Worm (Caenorhabditis elegans) whole organism, L1 larva: ENCODE results near the gene C45G9.12.

Experiments
- C04F5.9 ChIP-seq: sonication (generic microtip); optimal IDR thresholded peaks from 2 replicates; lab custom pipeline; 2016; ENCODE audit warnings: missing genetic modification characterization, missing compliant biosample characterization
- C34B4.2 ChIP-seq: sonication (generic microtip); optimal IDR thresholded peaks from 2 replicates; lab custom pipeline; 2017; ENCODE audit warnings: mild to moderate bottlenecking, missing genetic modification characterization, missing compliant biosample characterization
- F16B12.6 ChIP-seq: fragments of 150-350 bp; optimal IDR thresholded peaks from 2 replicates; lab custom pipeline; 2014; ENCODE audit warnings: missing biosample characterization, missing genetic modification characterization
- alr-1 ChIP-seq: fragments of 200-800 bp; sonication (Bioruptor generic); optimal IDR thresholded peaks from 2 replicates; lab custom pipeline; 2018; ENCODE audit warnings: borderline replicate concordance, mild to moderate bottlenecking, missing genetic modification characterization, missing compliant biosample characterization
- aly-2 ChIP-seq: fragments of 150-350 bp; optimal IDR thresholded peaks from 2 replicates; lab custom pipeline; 2014; ENCODE audit warnings: missing biosample characterization, missing genetic modification characterization
- ama-1 ChIP-seq: fragments of 150-350 bp; optimal IDR thresholded peaks from 2 replicates; lab custom pipeline; 2014
- blmp-1 ChIP-seq: fragments of 150-350 bp; optimal IDR thresholded peaks from 2 replicates; lab custom pipeline; 2014; ENCODE audit warnings: missing biosample characterization, missing genetic modification characterization
- ceh-8 ChIP-seq: fragments of 200-800 bp; sonication (Bioruptor generic); optimal IDR thresholded peaks from 2 replicates; lab custom pipeline; 2018; ENCODE audit warnings: mild to moderate bottlenecking, missing genetic modification characterization, moderate library complexity, missing compliant biosample characterization
- dpl-1 ChIP-seq, 3 experiments: fragments of 150-350 bp in 2 of 3; sonication (generic microtip) in 1 of 3; optimal IDR thresholded peaks; 2 replicates each; lab custom pipeline; 2014 to 2017; ENCODE audit warnings: missing biosample characterization in 3 of 3, missing genetic modification characterization in 3 of 3, missing genetic modification reagents in 3 of 3
- egl-27 ChIP-seq, 2 experiments: fragments of 150-350 bp in 1 of 2; sonication (generic microtip); optimal IDR thresholded peaks; 3 replicates each; lab custom pipeline; 2017 to 2018; ENCODE audit warnings: missing biosample characterization in 2 of 2, missing genetic modification characterization in 2 of 2, missing genetic modification reagents in 2 of 2
- elt-3 ChIP-seq, 6 experiments: fragments of 150-350 bp in 1 of 6; sonication (generic microtip); optimal IDR thresholded peaks; 2 replicates each; lab custom pipeline; 2017 to 2018; ENCODE audit warnings: missing biosample characterization in 6 of 6, missing genetic modification characterization in 6 of 6, inconsistent platforms in 1 of 6
- ets-5 ChIP-seq: fragments of 200-800 bp; sonication (Bioruptor generic); IDR thresholded peaks from 2 replicates; pipeline ENCODE4 v1.3.6; 2022; ENCODE audit warnings: missing genetic modification characterization, missing compliant biosample characterization
- fkh-10 ChIP-seq: sonication (generic microtip); optimal IDR thresholded peaks from 2 replicates; lab custom pipeline; 2017; ENCODE audit warnings: missing biosample characterization, missing genetic modification reagents, missing genetic modification characterization
- fos-1 ChIP-seq: fragments of 150-350 bp; optimal IDR thresholded peaks from 2 replicates; lab custom pipeline; 2014; ENCODE audit warnings: missing biosample characterization, missing genetic modification characterization
- hpl-2 ChIP-seq: fragments of 150-350 bp; optimal IDR thresholded peaks from 2 replicates; lab custom pipeline; 2014; ENCODE audit warnings: missing biosample characterization, missing genetic modification reagents, missing genetic modification characterization
- irx-1 ChIP-seq: sonication (generic microtip); optimal IDR thresholded peaks from 2 replicates; lab custom pipeline; 2016; ENCODE audit warnings: missing genetic modification characterization, missing compliant biosample characterization
- lin-14 ChIP-seq: fragments of 200-800 bp; sonication (Bioruptor generic); optimal IDR thresholded peaks from 2 replicates; lab custom pipeline; 2018; ENCODE audit warnings: mild to moderate bottlenecking, missing genetic modification characterization, moderate library complexity, missing compliant biosample characterization
- lin-39 ChIP-seq: fragments of 150-350 bp; optimal IDR thresholded peaks from 2 replicates; lab custom pipeline; 2014; ENCODE audit warnings: missing biosample characterization, missing genetic modification reagents, missing genetic modification characterization
- mab-9 ChIP-seq: fragments of 200-800 bp; sonication (Bioruptor generic); IDR thresholded peaks from 2 replicates; pipeline ENCODE4 v1.3.6; 2022; ENCODE audit warnings: missing genetic modification reagents, missing genetic modification characterization, missing compliant biosample characterization
- mdl-1 ChIP-seq, 2 experiments: fragments of 150-350 bp; optimal IDR thresholded peaks; 2 replicates each; lab custom pipeline; 2014 to 2017; ENCODE audit warnings: missing biosample characterization in 2 of 2, missing genetic modification characterization in 2 of 2, inconsistent platforms in 1 of 2
- nhr-11 ChIP-seq: fragments of 150-350 bp; optimal IDR thresholded peaks from 2 replicates; lab custom pipeline; 2014; ENCODE audit warnings: missing biosample characterization, missing genetic modification characterization
- nhr-19 ChIP-seq: fragments of 200-800 bp; sonication (Bioruptor generic); conservative IDR thresholded peaks from 2 replicates; pipeline ENCODE4 v1.3.6; 2022; ENCODE audit warnings: missing genetic modification characterization, missing compliant biosample characterization
- nhr-20 ChIP-seq: sonication (generic microtip); optimal IDR thresholded peaks from 2 replicates; lab custom pipeline; 2016; ENCODE audit warnings: mild to moderate bottlenecking, missing genetic modification characterization, missing compliant biosample characterization
- nhr-237 ChIP-seq: fragments of 150-350 bp; optimal IDR thresholded peaks from 2 replicates; lab custom pipeline; 2014; ENCODE audit warnings: missing biosample characterization, missing genetic modification characterization
- nhr-47 ChIP-seq: sonication (generic microtip); optimal IDR thresholded peaks from 2 replicates; lab custom pipeline; 2016; ENCODE audit warnings: mild to moderate bottlenecking, missing genetic modification characterization, moderate library complexity, missing compliant biosample characterization
- nhr-71 ChIP-seq: sonication (generic microtip); optimal IDR thresholded peaks from 2 replicates; lab custom pipeline; 2016; ENCODE audit warnings: mild to moderate bottlenecking, missing genetic modification characterization, moderate library complexity, missing compliant biosample characterization
- nhr-76 ChIP-seq: sonication (generic microtip); optimal IDR thresholded peaks from 2 replicates; lab custom pipeline; 2017; ENCODE audit warnings: missing biosample characterization, missing genetic modification characterization
- nhr-77 ChIP-seq: fragments of 150-350 bp; optimal IDR thresholded peaks from 2 replicates; lab custom pipeline; 2014; ENCODE audit warnings: missing biosample characterization, missing genetic modification characterization
- nhr-85 ChIP-seq: sonication (generic microtip); peaks from one replicate; lab custom pipeline; 2016; ENCODE audit warnings: missing genetic modification characterization, inconsistent platforms, missing compliant biosample characterization
- nhr-90 ChIP-seq: sonication (generic microtip); optimal IDR thresholded peaks from 2 replicates; lab custom pipeline; 2016; ENCODE audit warnings: mild to moderate bottlenecking, missing genetic modification characterization, missing compliant biosample characterization; ENCODE audit not compliant: poor library complexity
- pax-3 ChIP-seq: fragments of 200-800 bp; sonication (Bioruptor generic); optimal IDR thresholded peaks from 2 replicates; lab custom pipeline; 2018; ENCODE audit warnings: mild to moderate bottlenecking, missing genetic modification characterization, moderate library complexity, missing compliant biosample characterization
- snu-23 ChIP-seq: sonication (generic microtip); optimal IDR thresholded peaks from 2 replicates; lab custom pipeline; 2016; ENCODE audit warnings: missing genetic modification characterization, missing compliant biosample characterization
- tbx-2 ChIP-seq: sonication (generic microtip); optimal IDR thresholded peaks from 2 replicates; lab custom pipeline; 2016; ENCODE audit warnings: missing genetic modification characterization, missing compliant biosample characterization
- unc-98 ChIP-seq: fragments of 200-800 bp; sonication (Bioruptor generic); IDR thresholded peaks from 2 replicates; pipeline ENCODE4 v1.3.6; 2022; ENCODE audit warnings: missing genetic modification characterization, missing compliant biosample characterization
- xbp-1 ChIP-seq: sonication (generic microtip); optimal IDR thresholded peaks from 2 replicates; lab custom pipeline; 2016; ENCODE audit warnings: missing genetic modification characterization, missing compliant biosample characterization
- zag-1 ChIP-seq: fragments of 150-350 bp; optimal IDR thresholded peaks from 2 replicates; lab custom pipeline; 2014; ENCODE audit warnings: missing biosample characterization, missing genetic modification characterization
- ztf-11 ChIP-seq, 2 experiments: sonication (generic microtip); optimal IDR thresholded peaks; 2 replicates each; lab custom pipeline; 2016 to 2017; ENCODE audit warnings: missing genetic modification characterization in 2 of 2, missing biosample characterization in 1 of 2, missing compliant biosample characterization in 1 of 2

Gene C45G9.12

ce11 chrIII:5102616-5103015 is 31.2 kb upstream of the C45G9.12 start, which contains the start of gene F54D8.6 (continued):
- TF ChIP-seq nhr-77 (tag; lab: Kevin White, UChicago) = no peak
- TF ChIP-seq zag-1 (tag; lab: Kevin White, UChicago) = no peak
- TF ChIP-seq ama-1 (lab: Kevin White, UChicago) = no peak
- no peak for TF ChIP-seq ets-5 (GFP tag; lab: Robert Waterston, UW)
- peak; percentile 32 for TF ChIP-seq pax-3 (tag; lab: Kevin White, UChicago)
- peak; percentile 37 for TF ChIP-seq nhr-47
- TF ChIP-seq ztf-11 (tag; optimal IDR thresholded peaks at IDR 0.05; lab: Kevin White, UChicago) = peak in 1 of 2 experiments; percentile 44
- no peak for TF ChIP-seq nhr-76 (tag; lab: Kevin White, UChicago)
- TF ChIP-seq alr-1 = no peak
- peak; percentile 46 for TF ChIP-seq xbp-1 (tag; lab: Kevin White, UChicago)
- TF ChIP-seq nhr-11 = no peak
- TF ChIP-seq mdl-1 (tag; optimal IDR thresholded peaks at IDR 0.05; lab: Kevin White, UChicago) = peak in 1 of 2 experiments; percentile 28

- no peak for TF ChIP-seq lin-39
- no peak for TF ChIP-seq hpl-2 (GFP tag; lab: Kevin White, UChicago)
- TF ChIP-seq C04F5.9 (tag; lab: Kevin White, UChicago) = no peak
- no peak for TF ChIP-seq F16B12.6 (tag; lab: Kevin White, UChicago)
- TF ChIP-seq dpl-1 (GFP tag; optimal IDR thresholded peaks at IDR 0.05; lab: Kevin White, UChicago) = no peak
- TF ChIP-seq C34B4.2 = no peak
- TF ChIP-seq mdl-1 (tag; optimal IDR thresholded peaks at IDR 0.05; lab: Kevin White, UChicago) = no peak
- TF ChIP-seq aly-2 (tag; lab: Kevin White, UChicago) = no peak
- TF ChIP-seq tbx-2 (tag; lab: Kevin White, UChicago) = no peak
- no peak for TF ChIP-seq egl-27 (tag; optimal IDR thresholded peaks at IDR 0.05; lab: Kevin White, UChicago)
- no peak for TF ChIP-seq ceh-8 (GFP tag; lab: Kevin White, UChicago)
These were observed 28.1 kb upstream of the C45G9.12 start for ce11 chrIII:5099500-5099899.

ce11 chrIII:5098740-5099276 is 27.4 kb upstream of the C45G9.12 start:
- TF ChIP-seq fos-1 (tag; lab: Kevin White, UChicago) (no peak), xbp-1 (tag; lab: Kevin White, UChicago) (no peak), tbx-2 (tag; lab: Kevin White, UChicago) (no peak)

ce11 chrIII:5096741-5097140 is 25.3 kb upstream of the C45G9.12 start:
- no peak for TF ChIP-seq nhr-90
- TF ChIP-seq snu-23 = peak; percentile 13
- TF ChIP-seq nhr-19 (GFP tag; lab: Robert Waterston, UW) = peak; percentile 30
- TF ChIP-seq elt-3 (tag; optimal IDR thresholded peaks at IDR 0.05; lab: Kevin White, UChicago) = peak in 5 of 6 experiments; percentile 55 to 87 (median 82)
- peak; percentile 29 for TF ChIP-seq lin-14 (GFP tag; lab: Kevin White, UChicago)
- TF ChIP-seq fos-1 (tag; lab: Kevin White, UChicago) = no peak
- peak; percentile 43 for TF ChIP-seq nhr-71
- peak; percentile 67 for TF ChIP-seq nhr-20 (tag; lab: Kevin White, UChicago)
- peak; percentile 10 for TF ChIP-seq tbx-2 (tag; lab: Kevin White, UChicago)
- TF ChIP-seq mdl-1 (tag; optimal IDR thresholded peaks at IDR 0.05; lab: Kevin White, UChicago) = no peak
- TF ChIP-seq nhr-85 (tag; lab: Kevin White, UChicago) = peak; percentile 60
- TF ChIP-seq blmp-1 (tag; lab: Kevin White, UChicago) = peak; percentile 84

ce11 chrIII:5094506-5094905 is 23.1 kb upstream of the C45G9.12 start, which contains the start of gene F54D8.10:
TSS of gene F54D8.10 (plus strand) at chrIII:5094806.
- TF ChIP-seq fkh-10 (no peak), mab-9 (GFP tag; lab: Robert Waterston, UW) (no peak), ztf-11 (tag; optimal IDR thresholded peaks at IDR 0.05; lab: Kevin White, UChicago) (no peak), nhr-237 (tag; lab: Kevin White, UChicago) (no peak), irx-1 (tag; lab: Kevin White, UChicago) (no peak), unc-98 (GFP tag; lab: Robert Waterston, UW) (no peak)
